Worm (Caenorhabditis elegans): ENCODE data around the gene cwc-15.

cwc-15 gene

DNA sequence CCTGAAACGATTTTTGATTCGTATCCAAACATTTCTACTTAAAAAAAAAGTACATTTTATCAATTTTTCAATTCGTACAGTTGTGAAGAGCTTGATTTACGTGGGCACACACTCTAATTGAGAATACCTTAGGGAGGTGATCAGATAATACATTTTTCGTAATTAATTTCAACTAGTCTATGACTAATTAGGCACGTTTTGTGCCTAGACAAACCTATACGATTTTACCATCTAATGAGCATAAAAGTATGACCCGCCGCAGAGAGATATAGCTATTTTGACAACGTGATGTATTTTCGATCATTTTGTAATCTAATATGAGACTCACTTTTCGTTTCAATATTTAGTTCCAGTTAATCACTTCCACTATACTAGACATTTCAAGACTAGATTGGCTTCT lies 6.2 kb upstream of the cwc-15 start:
- TF ChIP-seq unc-86 (tag; optimal IDR thresholded peaks at IDR 0.05) = no peak
- TF ChIP-seq ceh-9 (tag; optimal IDR thresholded peaks at IDR 0.05) = no peak
- TF ChIP-seq pha-4 (tag; optimal IDR thresholded peaks at IDR 0.05) = no peak
- no peak for TF ChIP-seq gmeb-2 (tag; optimal IDR thresholded peaks at IDR 0.05)
- no peak for TF ChIP-seq hlh-15 (tag; optimal IDR thresholded peaks at IDR 0.05)
- TF ChIP-seq ceh-18 (tag; optimal IDR thresholded peaks at IDR 0.05) = no peak
- no peak for TF ChIP-seq unc-42 (tag; optimal IDR thresholded peaks at IDR 0.05)
- TF ChIP-seq Y22D7AL.16 (tag; optimal IDR thresholded peaks at IDR 0.05) = no peak
- TF ChIP-seq mec-3 (tag; optimal IDR thresholded peaks at IDR 0.05; ENCODE audit: borderline replicate concordance) = no peak
- no peak for TF ChIP-seq sox-2 (GFP tag; IDR thresholded peaks at IDR 0.05)
- no peak for TF ChIP-seq nhr-232 (tag; optimal IDR thresholded peaks at IDR 0.05)
- TF ChIP-seq ztf-16 (tag; optimal IDR thresholded peaks at IDR 0.05) = no peak
- TF ChIP-seq ceh-22 (tag; optimal IDR thresholded peaks at IDR 0.05) = no peak
- TF ChIP-seq ama-1 (optimal IDR thresholded peaks at IDR 0.05) = no peak
- no peak for TF ChIP-seq C08G9.2 (tag; optimal IDR thresholded peaks at IDR 0.05)
- no peak for TF ChIP-seq pax-1 (tag; optimal IDR thresholded peaks at IDR 0.05)
- TF ChIP-seq sox-4 (tag; optimal IDR thresholded peaks at IDR 0.05) = no peak
- TF ChIP-seq ahr-1 (tag; optimal IDR thresholded peaks at IDR 0.05) = no peak
- TF ChIP-seq ceh-45 (GFP tag; IDR thresholded peaks at IDR 0.05) = no peak
- TF ChIP-seq ceh-34 (tag; optimal IDR thresholded peaks at IDR 0.05) = no peak

DNA sequence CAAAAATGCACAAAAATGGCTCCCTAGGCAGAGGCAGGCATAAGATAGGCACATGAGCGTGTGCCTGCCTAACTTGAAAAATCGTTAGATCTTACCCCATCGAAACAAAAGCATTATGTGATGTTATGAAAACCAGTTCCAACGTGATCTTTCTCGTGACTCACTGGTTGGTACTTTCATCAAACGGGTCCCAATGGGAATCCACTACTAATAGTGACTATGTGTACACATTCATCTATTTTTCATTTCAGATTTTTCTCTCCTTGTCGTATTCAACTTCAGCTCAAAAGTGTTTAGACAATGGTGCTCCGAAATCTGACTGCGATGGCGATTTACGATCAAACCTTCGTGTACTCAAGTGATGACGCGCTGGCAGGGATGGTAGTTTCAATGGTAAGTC lies 5.5 kb upstream of the cwc-15 start, which contains the start of gene srx-43:
srx-43 (plus strand) TSS at position 301 of the 400 bp plus-strand sequence.
- TF ChIP-seq ceh-6 (GFP tag; optimal IDR thresholded peaks at IDR 0.05) (no peak), sox-2 (GFP tag; IDR thresholded peaks at IDR 0.05) (no peak), hlh-15 (tag; optimal IDR thresholded peaks at IDR 0.05) (no peak)

DNA sequence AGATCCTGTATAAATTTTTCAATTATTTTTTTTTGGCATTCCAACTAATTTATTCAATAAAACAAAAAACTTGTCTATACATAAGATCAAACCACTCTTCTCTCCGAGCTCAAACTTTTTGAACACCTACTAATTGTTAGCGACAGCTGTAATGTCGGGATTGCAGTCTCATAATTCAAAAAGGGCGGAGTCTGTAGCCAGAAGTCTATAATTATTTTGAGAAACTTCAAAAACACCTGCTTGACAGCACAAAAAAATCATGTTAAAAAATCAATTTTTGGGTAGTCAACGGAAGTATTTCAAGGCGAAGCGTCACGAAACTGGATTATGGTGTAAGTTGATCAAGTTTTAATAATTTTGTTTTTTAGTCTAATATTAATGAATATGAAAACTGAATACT lies 3.1 kb upstream of the cwc-15 start, which contains the start of gene srx-44:
srx-44 (plus strand) TSS at position 301 of the 400 bp plus-strand sequence.
- TF ChIP-seq fax-1 (tag; optimal IDR thresholded peaks at IDR 0.05) = no peak
- no peak for TF ChIP-seq rnt-1 (tag; optimal IDR thresholded peaks at IDR 0.05)
- TF ChIP-seq K02D7.2 (tag; optimal IDR thresholded peaks at IDR 0.05) = no peak
- no peak for TF ChIP-seq C38D4.7 (GFP tag; optimal IDR thresholded peaks at IDR 0.05)
- TF ChIP-seq unc-55 (GFP tag; optimal IDR thresholded peaks at IDR 0.05) = no peak
- no peak for TF ChIP-seq eyg-1 (tag; optimal IDR thresholded peaks at IDR 0.05)
- no peak for TF ChIP-seq pha-2 (tag; optimal IDR thresholded peaks at IDR 0.05)
- TF ChIP-seq unc-86 (tag; optimal IDR thresholded peaks at IDR 0.05) = no peak
- no peak for TF ChIP-seq tbx-7 (tag; optimal IDR thresholded peaks at IDR 0.05)
- TF ChIP-seq gmeb-2 (tag; optimal IDR thresholded peaks at IDR 0.05) = no peak
- TF ChIP-seq T23F11.4 (GFP tag; optimal IDR thresholded peaks at IDR 0.05) = no peak
- no peak for TF ChIP-seq pax-1 (tag; optimal IDR thresholded peaks at IDR 0.05)
- no peak for TF ChIP-seq hlh-8 (tag; optimal IDR thresholded peaks at IDR 0.05)
- no peak for TF ChIP-seq ceh-34 (tag; optimal IDR thresholded peaks at IDR 0.05)
- TF ChIP-seq unc-3 (GFP tag; conservative IDR thresholded peaks at IDR 0.05) = no peak
- no peak for TF ChIP-seq unc-3 (tag; optimal IDR thresholded peaks at IDR 0.05)
- TF ChIP-seq che-1 (tag; optimal IDR thresholded peaks at IDR 0.05) = no peak
- no peak for TF ChIP-seq nfya-1 (tag; optimal IDR thresholded peaks at IDR 0.05)
- no peak for TF ChIP-seq ztf-16 (tag; optimal IDR thresholded peaks at IDR 0.05)

ce11 chrV:16022600-16022999 lies 551 bp upstream of the cwc-15 start:
- TF ChIP-seq K09A11.1 (tag; optimal IDR thresholded peaks at IDR 0.05; ENCODE audit: insufficient read depth) (no peak), ztf-16 (tag; optimal IDR thresholded peaks at IDR 0.05) (peak; percentile 6), unc-55 (GFP tag; optimal IDR thresholded peaks at IDR 0.05) (no peak), ceh-48 (tag; optimal IDR thresholded peaks at IDR 0.05) (peak; percentile 29), ceh-6 (GFP tag; optimal IDR thresholded peaks at IDR 0.05) (no peak), zip-5 (tag; optimal IDR thresholded peaks at IDR 0.05) (peak; percentile 68), ceh-34 (tag; optimal IDR thresholded peaks at IDR 0.05) (peak; percentile 57), fax-1 (tag; optimal IDR thresholded peaks at IDR 0.05) (peak; percentile 43), pha-4 (tag; optimal IDR thresholded peaks at IDR 0.05) (no peak), eyg-1 (tag; optimal IDR thresholded peaks at IDR 0.05) (no peak), ceh-19 (GFP tag; optimal IDR thresholded peaks at IDR 0.05) (no peak), unc-3 (GFP tag; conservative IDR thresholded peaks at IDR 0.05) (no peak), unc-3 (tag; optimal IDR thresholded peaks at IDR 0.05) (no peak), C38D4.7 (GFP tag; optimal IDR thresholded peaks at IDR 0.05) (no peak), lin-11 (tag; optimal IDR thresholded peaks at IDR 0.05) (no peak), nhr-11 (tag; optimal IDR thresholded peaks at IDR 0.05) (no peak), hlh-30 (tag; optimal IDR thresholded peaks at IDR 0.05; ENCODE audit: insufficient read depth) (no peak), pqm-1 (tag; optimal IDR thresholded peaks at IDR 0.05) (no peak), mec-3 (tag; optimal IDR thresholded peaks at IDR 0.05; ENCODE audit: borderline replicate concordance) (no peak), tbx-2 (tag; optimal IDR thresholded peaks at IDR 0.05) (no peak), ets-4 (tag; optimal IDR thresholded peaks at IDR 0.05) (peak; percentile 72), gmeb-2 (tag; optimal IDR thresholded peaks at IDR 0.05) (peak; percentile 23), sox-2 (GFP tag; IDR thresholded peaks at IDR 0.05) (no peak), hlh-15 (tag; optimal IDR thresholded peaks at IDR 0.05) (no peak), rnt-1 (tag; optimal IDR thresholded peaks at IDR 0.05) (peak; percentile 28), pat-9 (tag; optimal IDR thresholded peaks at IDR 0.05) (no peak)

Measured in whole organism, late embryonic.